Fruit fly (Drosophila melanogaster) whole organism, adult: ENCODE results near the gene CG42375.

Experiments used
- CG1620 ChIP-seq: fragments of 200-800 bp; sonication (Bioruptor generic); optimal IDR thresholded peaks from 2 replicates; lab custom pipeline; 2016; ENCODE audit warnings: missing biosample characterization, missing genetic modification characterization
- CG33017 ChIP-seq: fragments of 200-800 bp; sonication (Bioruptor generic); optimal IDR thresholded peaks from 2 replicates; lab custom pipeline; 2018; ENCODE audit warnings: missing biosample characterization, mild to moderate bottlenecking, missing genetic modification characterization, moderate library complexity
- CG5204 ChIP-seq: fragments of 200-800 bp; sonication (Bioruptor generic); optimal IDR thresholded peaks from 2 replicates; lab custom pipeline; 2016; ENCODE audit warnings: missing biosample characterization, missing genetic modification characterization
- CG7045 ChIP-seq: fragments of 200-800 bp; sonication (Bioruptor generic); optimal IDR thresholded peaks from 2 replicates; lab custom pipeline; 2017; ENCODE audit warnings: missing biosample characterization, mild to moderate bottlenecking, missing genetic modification characterization
- Crg-1 ChIP-seq: fragments of 200-800 bp; sonication (Bioruptor generic); optimal IDR thresholded peaks from 2 replicates; lab custom pipeline; 2016; ENCODE audit warnings: missing biosample characterization, missing genetic modification characterization
- bab1 ChIP-seq: fragments of 200-800 bp; sonication (Bioruptor generic); optimal IDR thresholded peaks from 3 replicates; lab custom pipeline; 2019; ENCODE audit warnings: missing biosample characterization, mild to moderate bottlenecking, missing genetic modification characterization, moderate library complexity
- cic ChIP-seq: fragments of 200-800 bp; sonication (Bioruptor generic); optimal IDR thresholded peaks from 2 replicates; lab custom pipeline; 2017; ENCODE audit warnings: missing biosample characterization, mild to moderate bottlenecking, missing genetic modification characterization, moderate library complexity
- cnc ChIP-seq, 2 experiments: fragments of >200 bp; optimal IDR thresholded peaks; 2 replicates each; lab custom pipeline; 2017
- kay ChIP-seq: fragments of 200-800 bp; sonication (Bioruptor generic); peaks from one replicate; lab custom pipeline; 2016; ENCODE audit warnings: missing biosample characterization, missing genetic modification characterization, borderline replicate concordance
- ovo ChIP-seq: fragments of 200-800 bp; sonication (Bioruptor generic); optimal IDR thresholded peaks from 2 replicates; lab custom pipeline; 2016; ENCODE audit warnings: missing biosample characterization, missing genetic modification characterization
- pad ChIP-seq: fragments of 200-800 bp; sonication (Bioruptor generic); optimal IDR thresholded peaks from 3 replicates; lab custom pipeline; 2017; ENCODE audit warnings: missing biosample characterization, missing genetic modification characterization, mild to moderate bottlenecking, moderate library complexity, missing genetic modification reagents
- toe ChIP-seq: fragments of 200-800 bp; sonication (Bioruptor generic); optimal IDR thresholded peaks from 2 replicates; lab custom pipeline; 2016; ENCODE audit warnings: missing biosample characterization, missing genetic modification characterization

DNA sequence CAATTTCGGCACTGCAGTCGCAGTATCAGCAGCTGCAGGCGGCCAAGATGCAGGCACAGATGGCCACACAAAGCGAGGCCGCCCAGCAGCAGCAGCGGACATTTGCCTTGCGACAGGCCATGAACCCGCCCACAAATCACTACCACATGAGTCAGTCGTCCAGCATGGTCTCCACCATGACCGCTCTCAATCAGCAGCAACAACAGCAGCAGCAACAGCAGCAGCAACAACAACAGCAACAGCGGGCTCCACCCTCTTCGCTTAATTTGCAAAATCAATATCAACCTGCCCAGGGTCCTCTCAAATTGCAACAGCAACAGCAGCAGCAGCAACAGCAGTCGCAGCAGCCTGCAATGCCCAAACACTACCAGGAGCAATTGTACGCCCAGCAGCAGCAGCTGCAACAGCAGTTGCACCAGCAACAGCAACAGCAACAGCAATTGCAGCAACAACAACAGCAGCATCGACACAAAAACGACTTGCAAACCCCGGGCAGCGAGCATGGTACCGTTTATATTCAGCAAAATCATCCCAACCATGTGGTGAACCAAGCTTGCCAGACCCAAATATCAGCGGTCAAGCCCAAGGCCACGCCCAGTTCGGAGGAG is 33.3 kb upstream of the CG42375 start:
- TF ChIP-seq cic (no peak), kay (no peak), CG7045 (GFP tag; lab: Kevin White, UChicago) (no peak), CG33017 (tag; lab: Kevin White, UChicago) (no peak), bab1 (GFP tag; lab: Kevin White, UChicago) (no peak), ovo (GFP tag; lab: Kevin White, UChicago) (no peak), pad (GFP tag; lab: Kevin White, UChicago) (no peak), Crg-1 (GFP tag; lab: Kevin White, UChicago) (no peak), CG1620 (GFP tag; lab: Kevin White, UChicago) (no peak), CG5204 (GFP tag; lab: Kevin White, UChicago) (no peak), cnc (optimal IDR thresholded peaks at IDR 0.05; lab: Kevin White, UChicago) (no peak), toe (GFP tag; lab: Kevin White, UChicago) (no peak)
